Worm (Caenorhabditis elegans) whole organism, L4/young adult: ENCODE results near the gene C02D5.4.

Experiments used
- W03F9.2 ChIP-seq: fragments of 150-350 bp; optimal IDR thresholded peaks from 2 replicates; lab custom pipeline; 2014; ENCODE audit warnings: missing biosample characterization, missing genetic modification characterization
- him-1 ChIP-seq: sonication (generic microtip); optimal IDR thresholded peaks from 2 replicates; lab custom pipeline; 2016; ENCODE audit warnings: missing genotype, missing genetic modification reagents, missing genetic modification characterization, missing compliant biosample characterization

ce11 chrIII:8573869-8574268 is 21.9 kb downstream of the C02D5.4 start:
- no peak for TF ChIP-seq him-1
- TF ChIP-seq W03F9.2: no peak
